Worm (Caenorhabditis elegans): Measurements from ENCODE around the gene clec-119.

The clec-119 gene

ce11 chrII:1239433-1240020 is 16.2 kb upstream of the clec-119 start:
- TF ChIP-seq unc-62 (GFP tag; optimal IDR thresholded peaks at IDR 0.05 in 1 of 2): peak in 1 of 2 experiments; percentile 1
- TF ChIP-seq unc-62 (tag; optimal IDR thresholded peaks at IDR 0.05): no peak
- TF ChIP-seq daf-16 (GFP tag; optimal IDR thresholded peaks at IDR 0.05): peak in 1 of 2 experiments; percentile 46
- TF ChIP-seq daf-16 (tag; optimal IDR thresholded peaks at IDR 0.05): peak; percentile 75
- TF ChIP-seq dve-1 (tag; optimal IDR thresholded peaks at IDR 0.05; ENCODE audit: insufficient read depth): peak; percentile 64
- peak; percentile 34 for TF ChIP-seq nhr-102 (tag; optimal IDR thresholded peaks at IDR 0.05)
- TF ChIP-seq lsy-2 (tag; optimal IDR thresholded peaks at IDR 0.05): peak; percentile 19 to 33
- peak; percentile 5 for TF ChIP-seq F37D6.2 (tag; optimal IDR thresholded peaks at IDR 0.05)
- TF ChIP-seq snpc-1.2 (GFP tag; IDR thresholded peaks at IDR 0.05): peak; percentile 19; the same call in 1 of the 2 replicates
- peak; percentile 1 for TF ChIP-seq F10B5.3 (tag; optimal IDR thresholded peaks at IDR 0.05)
- TF ChIP-seq vab-7 (GFP tag; IDR thresholded peaks at IDR 0.05): 0 out of 2 replicates have a peak, but pooled peaks have one; percentile 17
- TF ChIP-seq fkh-10 (GFP tag; optimal IDR thresholded peaks at IDR 0.05): no peak
- TF ChIP-seq set-16 (GFP tag; IDR thresholded peaks at IDR 0.05): peak; percentile 77
- no peak for TF ChIP-seq nhr-76 (tag; optimal IDR thresholded peaks at IDR 0.05)
- no peak for TF ChIP-seq T20F7.1 (GFP tag; optimal IDR thresholded peaks at IDR 0.05)
- no peak for TF ChIP-seq nhr-11 (tag; optimal IDR thresholded peaks at IDR 0.05)
- TF ChIP-seq aha-1 (tag): peak; percentile 92
- no peak for TF ChIP-seq lin-15B (tag; optimal IDR thresholded peaks at IDR 0.05)
- TF ChIP-seq nhr-77 (tag; optimal IDR thresholded peaks at IDR 0.05): peak; percentile 50
- TF ChIP-seq mxl-3 (GFP tag; optimal IDR thresholded peaks at IDR 0.05): peak; percentile 51
- peak; percentile 49 for TF ChIP-seq nhr-48 (tag; optimal IDR thresholded peaks at IDR 0.05)
- TF ChIP-seq hmg-1.1 (GFP tag; IDR thresholded peaks at IDR 0.05): peak; percentile 38; the same call in 1 of the 2 replicates
- TF ChIP-seq ceh-20 (GFP tag; IDR thresholded peaks at IDR 0.05): no peak
- TF ChIP-seq madf-9 (GFP tag; conservative IDR thresholded peaks at IDR 0.05): peak; percentile 28; the same call in 1 of the 2 replicates
- peak; percentile 36 for TF ChIP-seq mes-2 (tag; optimal IDR thresholded peaks at IDR 0.05; ENCODE audit: poor library complexity, severe bottlenecking)
- peak; percentile 33 for TF ChIP-seq hlh-30 (tag; optimal IDR thresholded peaks at IDR 0.05; ENCODE audit: insufficient read depth)
- peak; percentile 52 for TF ChIP-seq nhr-28 (tag; optimal IDR thresholded peaks at IDR 0.05)
- TF ChIP-seq dpl-1 (GFP tag; optimal IDR thresholded peaks at IDR 0.05): no peak
- peak; percentile 22; the same call in 1 of the 2 replicates for TF ChIP-seq T26A8.4 (GFP tag; IDR thresholded peaks at IDR 0.05)
- TF ChIP-seq nhr-237 (tag; optimal IDR thresholded peaks at IDR 0.05): no peak
- TF ChIP-seq duxl-1 (tag; optimal IDR thresholded peaks at IDR 0.05; ENCODE audit: poor library complexity): peak; percentile 62
- peak in 1 of 2 experiments; percentile 63 for TF ChIP-seq mdl-1 (tag; optimal IDR thresholded peaks at IDR 0.05)
- 0 out of 2 replicates have a peak, but pooled peaks have one; percentile 18 for TF ChIP-seq nhr-41 (GFP tag; IDR thresholded peaks at IDR 0.05)
- TF ChIP-seq hlh-11 (tag; optimal IDR thresholded peaks at IDR 0.05): peak; percentile 88
- TF ChIP-seq rbr-2 (tag; optimal IDR thresholded peaks at IDR 0.05): peak; percentile 26
- TF ChIP-seq ceh-44 (GFP tag; IDR thresholded peaks at IDR 0.05): no peak

- TF ChIP-seq zfp-3 (GFP tag; conservative IDR thresholded peaks at IDR 0.05) (no peak), ZK546.5 (tag; optimal IDR thresholded peaks at IDR 0.05) (no peak), lin-39 (tag; optimal IDR thresholded peaks at IDR 0.05) (no peak), T26A8.4 (GFP tag; IDR thresholded peaks at IDR 0.05) (peak; percentile 19; the same call in 1 of the 2 replicates), mes-2 (tag; optimal IDR thresholded peaks at IDR 0.05; ENCODE audit: poor library complexity, severe bottlenecking) (no peak), lin-13 (GFP tag; optimal IDR thresholded peaks at IDR 0.05) (no peak), nhr-28 (tag; optimal IDR thresholded peaks at IDR 0.05) (peak; percentile 27), lsy-2 (tag; optimal IDR thresholded peaks at IDR 0.05) (peak in 1 of 2 experiments; percentile 62), zfp-2 (tag; optimal IDR thresholded peaks at IDR 0.05) (no peak), zip-2 (tag; optimal IDR thresholded peaks at IDR 0.05) (no peak), saeg-2 (GFP tag; IDR thresholded peaks at IDR 0.05) (no peak), fos-1 (tag; optimal IDR thresholded peaks at IDR 0.05) (no peak), gei-8 (GFP tag; optimal IDR thresholded peaks at IDR 0.05) (no peak), dmd-6 (GFP tag; IDR thresholded peaks at IDR 0.05) (no peak), daf-16 (GFP tag; optimal IDR thresholded peaks at IDR 0.05) (no peak), daf-16 (tag; optimal IDR thresholded peaks at IDR 0.05) (no peak), mxl-3 (GFP tag; optimal IDR thresholded peaks at IDR 0.05) (peak; percentile 68), ceh-62 (tag; optimal IDR thresholded peaks at IDR 0.05) (no peak), hlh-11 (tag; optimal IDR thresholded peaks at IDR 0.05) (peak; percentile 71), T20F7.1 (GFP tag; optimal IDR thresholded peaks at IDR 0.05) (no peak), set-16 (GFP tag; IDR thresholded peaks at IDR 0.05) (no peak), hlh-30 (tag; optimal IDR thresholded peaks at IDR 0.05; ENCODE audit: insufficient read depth) (peak; percentile 42), ceh-28 (tag; optimal IDR thresholded peaks at IDR 0.05) (no peak), mdt-29 (GFP tag; IDR thresholded peaks at IDR 0.05) (no peak)
Measured at ce11 chrII:1240436-1240835, 15.3 kb upstream of the clec-119 start.
